Fruit fly (Drosophila melanogaster) whole organism, embryonic: Measurements from ENCODE around the gene CG13461.

ENCODE experiments used
- CG10267 ChIP-seq: fragments of 200-800 bp; sonication (Bioruptor generic); optimal IDR thresholded peaks from 2 replicates; lab custom pipeline; 2018; ENCODE audit warnings: missing biosample characterization, mild to moderate bottlenecking, missing genetic modification characterization, moderate library complexity
- CG11085 ChIP-seq: fragments of 200-800 bp; sonication (Bioruptor generic); IDR thresholded peaks from 2 replicates; pipeline ENCODE4 v1.3.6; 2022; ENCODE audit warnings: missing biosample characterization, missing genetic modification characterization
- CG11504 ChIP-seq: fragments of 200-800 bp; sonication (Bioruptor generic); optimal IDR thresholded peaks from 3 replicates; lab custom pipeline; 2019; ENCODE audit warnings: missing biosample characterization, mild to moderate bottlenecking, missing genetic modification characterization, moderate library complexity
- CG11695 ChIP-seq: fragments of 200-800 bp; sonication (Bioruptor generic); IDR thresholded peaks from 3 replicates; pipeline ENCODE4 v1.3.6; 2022; ENCODE audit warnings: missing biosample characterization, missing genetic modification characterization
- CG12659 ChIP-seq: fragments of 200-800 bp; sonication (Bioruptor generic); optimal IDR thresholded peaks from 3 replicates; lab custom pipeline; 2017; ENCODE audit warnings: mild to moderate bottlenecking, missing biosample characterization, missing genetic modification reagents, missing genetic modification characterization
- CG12744 ChIP-seq: fragments of 200-800 bp; sonication (Bioruptor generic); optimal IDR thresholded peaks from 2 replicates; lab custom pipeline; 2016; ENCODE audit warnings: missing biosample characterization, missing genetic modification characterization
- CG12942 ChIP-seq: fragments of 200-800 bp; sonication (Bioruptor generic); optimal IDR thresholded peaks from 3 replicates; lab custom pipeline; 2016; ENCODE audit warnings: missing biosample characterization, missing genetic modification characterization
- CG1603 ChIP-seq: fragments of 200-800 bp; sonication (Bioruptor generic); optimal IDR thresholded peaks from 2 replicates; lab custom pipeline; 2019; ENCODE audit warnings: missing biosample characterization, mild to moderate bottlenecking, missing genetic modification characterization, moderate library complexity
- CG2199 ChIP-seq: fragments of 200-800 bp; sonication (Bioruptor generic); IDR thresholded peaks from 3 replicates; pipeline ENCODE4 v1.3.6; 2022; ENCODE audit warnings: missing biosample characterization, missing genetic modification characterization
- CG2202 ChIP-seq: fragments of 200-800 bp; sonication (Bioruptor generic); optimal IDR thresholded peaks from 2 replicates; lab custom pipeline; 2018; ENCODE audit warnings: missing biosample characterization, mild to moderate bottlenecking, missing genetic modification characterization
- CG2678 ChIP-seq: fragments of 200-800 bp; sonication (Bioruptor generic); optimal IDR thresholded peaks from 3 replicates; lab custom pipeline; 2019; ENCODE audit warnings: missing biosample characterization, mild to moderate bottlenecking, missing genetic modification characterization, moderate library complexity
- CG4360 ChIP-seq: fragments of 200-800 bp; sonication (Bioruptor generic); IDR thresholded peaks from 2 replicates; pipeline ENCODE4 v1.3.6; 2022; ENCODE audit warnings: missing biosample characterization, missing genetic modification characterization
- CG4617 ChIP-seq: fragments of 200-800 bp; sonication (Bioruptor generic); optimal IDR thresholded peaks from 3 replicates; lab custom pipeline; 2016; ENCODE audit warnings: missing biosample characterization, missing genetic modification characterization, borderline replicate concordance
- CG6254 ChIP-seq: fragments of 200-800 bp; sonication (Bioruptor generic); optimal IDR thresholded peaks from 3 replicates; lab custom pipeline; 2017; ENCODE audit warnings: mild to moderate bottlenecking, missing biosample characterization, missing genetic modification reagents, missing genetic modification characterization
- CG6854 ChIP-seq: fragments of 200-800 bp; sonication (Bioruptor generic); optimal IDR thresholded peaks from 3 replicates; lab custom pipeline; 2017; ENCODE audit warnings: missing biosample characterization, mild to moderate bottlenecking, missing genetic modification characterization
- CG8290 ChIP-seq, 3 experiments: fragments of 200-800 bp; sonication (Bioruptor generic); optimal IDR thresholded peaks; 2 replicates each; lab custom pipeline; 2016 to 2019; ENCODE audit warnings: missing biosample characterization in 3 of 3, missing genetic modification characterization in 3 of 3, mild to moderate bottlenecking in 2 of 3, moderate library complexity in 1 of 3
- CG9437 ChIP-seq: fragments of 200-800 bp; sonication (Bioruptor generic); optimal IDR thresholded peaks from 2 replicates; lab custom pipeline; 2018; ENCODE audit warnings: missing biosample characterization, mild to moderate bottlenecking, missing genetic modification characterization
- Ets65A ChIP-seq: fragments of 200-800 bp; sonication (Bioruptor generic); peaks from one replicate; lab custom pipeline; 2016; ENCODE audit warnings: missing biosample characterization, missing genetic modification characterization
- HHEX ChIP-seq: fragments of 200-800 bp; sonication (Bioruptor generic); optimal IDR thresholded peaks from 3 replicates; lab custom pipeline; 2017; ENCODE audit warnings: missing biosample characterization, mild to moderate bottlenecking, missing genetic modification characterization, missing genetic modification reagents
- Hmx ChIP-seq: fragments of 200-800 bp; sonication (Bioruptor generic); optimal IDR thresholded peaks from 2 replicates; lab custom pipeline; 2016; ENCODE audit warnings: missing biosample characterization, missing genetic modification characterization
- Lhr ChIP-seq: fragments of 200-800 bp; sonication (Bioruptor generic); optimal IDR thresholded peaks from 3 replicates; lab custom pipeline; 2017; ENCODE audit warnings: mild to moderate bottlenecking, missing biosample characterization, missing genetic modification reagents, missing genetic modification characterization
- Med ChIP-seq: fragments of 200-800 bp; sonication (Bioruptor generic); peaks from one replicate; lab custom pipeline; 2016; ENCODE audit warnings: missing biosample characterization, missing genetic modification characterization, mild to moderate bottlenecking, inconsistent platforms, moderate library complexity
- Mes4 ChIP-seq: fragments of 200-800 bp; sonication (Bioruptor generic); optimal IDR thresholded peaks from 2 replicates; lab custom pipeline; 2016; ENCODE audit warnings: missing biosample characterization, missing genetic modification characterization
- Six4 ChIP-seq: fragments of 200-800 bp; sonication (Bioruptor generic); optimal IDR thresholded peaks from 2 replicates; lab custom pipeline; 2016; ENCODE audit warnings: missing biosample characterization, missing genetic modification characterization
- Sox102F ChIP-seq: fragments of 200-800 bp; sonication (Bioruptor generic); optimal IDR thresholded peaks from 2 replicates; lab custom pipeline; 2018; ENCODE audit warnings: missing biosample characterization, mild to moderate bottlenecking, missing genetic modification characterization, moderate library complexity
- Ssrp ChIP-seq: fragments of 200-800 bp; sonication (Bioruptor generic); optimal IDR thresholded peaks from 2 replicates; lab custom pipeline; 2018; ENCODE audit warnings: missing biosample characterization, mild to moderate bottlenecking, missing genetic modification characterization, moderate library complexity
- Trl ChIP-seq, 3 experiments: fragments of >200 bp in 2 of 3; fragments of 200-800 bp in 1 of 3; sonication (Bioruptor generic) in 1 of 3; optimal IDR thresholded peaks; 2 replicates in 1 of 3; 3 replicates in 2 of 3; lab custom pipeline; 2016 to 2017; ENCODE audit warnings: missing biosample characterization in 1 of 3, missing genetic modification characterization in 1 of 3
- ab ChIP-seq: fragments of 200-800 bp; sonication (Bioruptor generic); optimal IDR thresholded peaks from 2 replicates; lab custom pipeline; 2016; ENCODE audit warnings: missing biosample characterization, missing genetic modification characterization
- abd-A ChIP-seq: fragments of 200-800 bp; sonication (Bioruptor generic); optimal IDR thresholded peaks from 3 replicates; lab custom pipeline; 2019; ENCODE audit warnings: missing biosample characterization, mild to moderate bottlenecking, missing genetic modification characterization, moderate library complexity
- croc ChIP-seq: fragments of 200-800 bp; sonication (Bioruptor generic); conservative IDR thresholded peaks from 3 replicates; pipeline ENCODE4 v1.3.6; 2022; ENCODE audit warnings: missing biosample characterization, missing genetic modification characterization
- crol ChIP-seq: fragments of 200-800 bp; sonication (Bioruptor generic); IDR thresholded peaks from 2 replicates; pipeline ENCODE4 v1.3.6; 2022; ENCODE audit warnings: missing biosample characterization, missing genetic modification characterization
- dpn ChIP-seq, 2 experiments: fragments of 200-800 bp; sonication (Bioruptor generic); optimal IDR thresholded peaks; 3 replicates each; lab custom pipeline; 2016; ENCODE audit warnings: missing biosample characterization in 2 of 2, missing genetic modification characterization in 2 of 2
- eyg ChIP-seq: fragments of 200-800 bp; sonication (Bioruptor generic); optimal IDR thresholded peaks from 3 replicates; lab custom pipeline; 2016; ENCODE audit warnings: missing biosample characterization, missing genetic modification characterization
- fu2 ChIP-seq: fragments of 200-800 bp; sonication (Bioruptor generic); optimal IDR thresholded peaks from 2 replicates; lab custom pipeline; 2016; ENCODE audit warnings: missing biosample characterization, missing genetic modification characterization
- gcm2 ChIP-seq: fragments of 200-800 bp; sonication (Bioruptor generic); optimal IDR thresholded peaks from 2 replicates; lab custom pipeline; 2016; ENCODE audit warnings: missing biosample characterization, missing genetic modification characterization
- gsb ChIP-seq: fragments of 200-800 bp; sonication (Bioruptor generic); IDR thresholded peaks from 2 replicates; pipeline ENCODE4 v1.3.6; 2022; ENCODE audit warnings: missing biosample characterization, missing genetic modification characterization
- h ChIP-seq: fragments of >200 bp; optimal IDR thresholded peaks from 2 replicates; lab custom pipeline; 2017
- kah ChIP-seq: fragments of 200-800 bp; sonication (Bioruptor generic); optimal IDR thresholded peaks from 2 replicates; lab custom pipeline; 2018; ENCODE audit warnings: missing biosample characterization, mild to moderate bottlenecking, missing genetic modification characterization
- kni ChIP-seq: fragments of 200-800 bp; sonication (Bioruptor generic); optimal IDR thresholded peaks from 3 replicates; lab custom pipeline; 2017; ENCODE audit warnings: mild to moderate bottlenecking, missing biosample characterization, missing genetic modification reagents, missing genetic modification characterization
- knrl ChIP-seq: fragments of 200-800 bp; sonication (Bioruptor generic); IDR thresholded peaks from 3 replicates; pipeline ENCODE4 v1.3.6; 2022; ENCODE audit warnings: missing biosample characterization, missing genetic modification characterization; ENCODE audit not compliant: partially characterized antibody
- lbe ChIP-seq: fragments of 200-800 bp; sonication (Bioruptor generic); optimal IDR thresholded peaks from 2 replicates; lab custom pipeline; 2016; ENCODE audit warnings: missing biosample characterization, mild to moderate bottlenecking, missing genetic modification characterization
- lmd ChIP-seq: fragments of 200-800 bp; sonication (Bioruptor generic); IDR thresholded peaks from 2 replicates; pipeline ENCODE4 v1.3.6; 2022; ENCODE audit warnings: missing biosample characterization, missing genetic modification characterization
- pnt ChIP-seq: fragments of 200-800 bp; sonication (Bioruptor generic); optimal IDR thresholded peaks from 3 replicates; lab custom pipeline; 2016; ENCODE audit warnings: missing biosample characterization, missing genetic modification characterization
- rib ChIP-seq: fragments of 200-800 bp; sonication (Bioruptor generic); IDR thresholded peaks from 2 replicates; pipeline ENCODE4 v1.3.6; 2022; ENCODE audit warnings: missing biosample characterization, missing genetic modification characterization
- sens ChIP-seq: fragments of 200-800 bp; sonication (Bioruptor generic); peaks from one replicate; lab custom pipeline; 2016; ENCODE audit warnings: missing biosample characterization, missing genetic modification characterization
- slp2 ChIP-seq: fragments of 200-800 bp; sonication (Bioruptor generic); optimal IDR thresholded peaks from 2 replicates; lab custom pipeline; 2016; ENCODE audit warnings: missing biosample characterization, missing genetic modification characterization
- sob ChIP-seq: fragments of 200-800 bp; sonication (Bioruptor generic); IDR thresholded peaks from 2 replicates; pipeline ENCODE4 v1.3.6; 2022; ENCODE audit warnings: missing biosample characterization, missing genetic modification characterization
- stc ChIP-seq: fragments of 200-800 bp; sonication (Bioruptor generic); IDR thresholded peaks from 2 replicates; pipeline ENCODE4 v1.3.6; 2022; ENCODE audit warnings: missing biosample characterization, missing genetic modification characterization
- tgo ChIP-seq: fragments of 200-800 bp; sonication (Bioruptor generic); IDR thresholded peaks from 3 replicates; pipeline ENCODE4 v1.3.6; 2022; ENCODE audit warnings: missing biosample characterization, missing genetic modification characterization
- zen ChIP-seq: fragments of 200-800 bp; sonication (Bioruptor generic); optimal IDR thresholded peaks from 3 replicates; lab custom pipeline; 2018; ENCODE audit warnings: missing biosample characterization, mild to moderate bottlenecking, missing genetic modification characterization, moderate library complexity

The CG13461 gene

dm6 chr3L:15101639-15102413 is 49.5 kb upstream of the CG13461 start (continued):
- peak; percentile 46 for TF ChIP-seq CG6854 (GFP tag; lab: Kevin White, UChicago)
- TF ChIP-seq gsb = no peak
- TF ChIP-seq Ets65A (GFP tag; lab: Kevin White, UChicago) = peak; percentile 74
- TF ChIP-seq CG11504 = peak; percentile 23
- TF ChIP-seq CG4360 = no peak; the same call in 1 of the 2 replicates
- TF ChIP-seq Hmx (GFP tag; lab: Kevin White, UChicago) = no peak
- no peak for TF ChIP-seq Lhr (GFP tag; lab: Kevin White, UChicago)
- no peak for TF ChIP-seq slp2 (GFP tag; lab: Kevin White, UChicago)
- TF ChIP-seq CG8290 (GFP tag; optimal IDR thresholded peaks at IDR 0.05; lab: Kevin White, UChicago) = no peak
- no peak for TF ChIP-seq CG8290 (tag; optimal IDR thresholded peaks at IDR 0.05; lab: Kevin White, UChicago)
- peak; percentile 14 to 38 for TF ChIP-seq Trl (optimal IDR thresholded peaks at IDR 0.05; lab: Kevin White, UChicago)
- no peak for TF ChIP-seq Trl (GFP tag; optimal IDR thresholded peaks at IDR 0.05; lab: Kevin White, UChicago)
- TF ChIP-seq kah (GFP tag; lab: Kevin White, UChicago) = no peak
- peak; percentile 2 for TF ChIP-seq CG1603
- TF ChIP-seq Med = peak; percentile 54
- no peak for TF ChIP-seq gcm2 (GFP tag; lab: Kevin White, UChicago)
- TF ChIP-seq Sox102F (GFP tag; lab: Kevin White, UChicago) = peak; percentile 20
- TF ChIP-seq crol (GFP tag; lab: Robert Waterston, UW) = peak; percentile 80
- TF ChIP-seq CG9437 (GFP tag; lab: Kevin White, UChicago) = no peak
- peak; percentile 42 for TF ChIP-seq lbe (GFP tag; lab: Kevin White, UChicago)
- no peak for TF ChIP-seq pnt (GFP tag; lab: Kevin White, UChicago)
- no peak for TF ChIP-seq h
- no peak for TF ChIP-seq rib (GFP tag; lab: Robert Waterston, UW)
- TF ChIP-seq Mes4 (GFP tag; lab: Kevin White, UChicago) = no peak
- TF ChIP-seq CG6254 (GFP tag; lab: Kevin White, UChicago) = no peak
- peak; percentile 45 for TF ChIP-seq sens
- TF ChIP-seq eyg (GFP tag; lab: Kevin White, UChicago) = peak; percentile 10
- TF ChIP-seq tgo (GFP tag; lab: Robert Waterston, UW) = no peak
- TF ChIP-seq ab (GFP tag; lab: Kevin White, UChicago) = no peak
- TF ChIP-seq CG11695 (GFP tag; lab: Robert Waterston, UW) = no peak
- TF ChIP-seq croc = no peak
- no peak for TF ChIP-seq stc (GFP tag; lab: Robert Waterston, UW)
- no peak for TF ChIP-seq CG12744 (GFP tag; lab: Kevin White, UChicago)
- peak; percentile 59 for TF ChIP-seq abd-A (tag; lab: Kevin White, UChicago)
- TF ChIP-seq HHEX = no peak
- no peak for TF ChIP-seq knrl (GFP tag; lab: Robert Waterston, UW)
- peak; percentile 8 for TF ChIP-seq zen
- TF ChIP-seq CG10267 (tag; lab: Kevin White, UChicago) = no peak
- TF ChIP-seq dpn (GFP tag; optimal IDR thresholded peaks at IDR 0.05; lab: Kevin White, UChicago) = no peak
- no peak for TF ChIP-seq CG12659 (GFP tag; lab: Kevin White, UChicago)
- no peak for TF ChIP-seq CG2202 (tag; lab: Kevin White, UChicago)
- no peak for TF ChIP-seq CG12942 (GFP tag; lab: Kevin White, UChicago)
- no peak for TF ChIP-seq Six4 (GFP tag; lab: Kevin White, UChicago)
- no peak for TF ChIP-seq CG4617
- TF ChIP-seq fu2 (GFP tag; lab: Kevin White, UChicago) = no peak
- peak; percentile 24 for TF ChIP-seq CG2678
- TF ChIP-seq lmd (GFP tag; lab: Robert Waterston, UW) = no peak
- TF ChIP-seq kni (GFP tag; lab: Kevin White, UChicago) = no peak
- 0 out of 3 replicates have a peak, but pooled peaks have one; percentile 47 for TF ChIP-seq CG2199 (GFP tag; lab: Robert Waterston, UW)
- TF ChIP-seq Ssrp = no peak
- no peak for TF ChIP-seq sob (GFP tag; lab: Robert Waterston, UW)
- no peak for TF ChIP-seq CG11085 (GFP tag; lab: Robert Waterston, UW)
